Worm (Caenorhabditis elegans): ENCODE data around the gene Y43E12A.2.

DNA sequence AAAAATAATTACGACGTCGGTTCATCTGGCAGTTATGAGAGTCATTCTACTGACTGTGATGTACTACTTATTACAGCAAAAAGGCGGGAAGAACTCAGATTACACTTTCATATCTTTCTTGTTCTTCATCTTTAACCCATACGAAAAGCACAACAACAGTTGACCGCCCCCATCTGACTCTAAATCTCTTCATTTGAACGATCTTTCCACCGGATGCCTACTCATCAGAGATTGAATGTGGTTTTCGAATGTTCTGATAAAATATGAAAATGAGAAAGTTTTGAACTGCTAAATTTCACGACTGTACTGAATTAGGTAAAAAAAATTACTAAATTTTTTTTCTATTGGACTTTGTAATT lies 23.7 kb upstream of the Y43E12A.2 start, which contains the start of gene sri-19:
- TF ChIP-seq him-1 (tag; optimal IDR thresholded peaks at IDR 0.05) (no peak), dao-5 (tag; optimal IDR thresholded peaks at IDR 0.05) (no peak)
